Worm (Caenorhabditis elegans) whole organism, mixed stage, embryonic: Measurements from ENCODE around the gene C47D12.4.
"Not testable (repeated sequence)": the region's sequence is repeated elsewhere in the genome, so short reads cannot be mapped to it uniquely, and the experiment has no call there.

Source experiments
- M03D4.4 ChIP-seq: sonication (generic microtip); optimal IDR thresholded peaks from 2 replicates; lab custom pipeline; 2017; ENCODE audit warnings: mild to moderate bottlenecking, missing genetic modification characterization, missing compliant biosample characterization
- bed-3 ChIP-seq: fragments of 200-800 bp; sonication (Bioruptor generic); optimal IDR thresholded peaks from 3 replicates; lab custom pipeline; 2018; ENCODE audit warnings: mild to moderate bottlenecking, missing genetic modification characterization, moderate library complexity, missing compliant biosample characterization
- blmp-1 ChIP-seq: fragments of 150-350 bp; optimal IDR thresholded peaks from 2 replicates; lab custom pipeline; 2014; ENCODE audit warnings: missing biosample characterization, missing genetic modification characterization
- ceh-39 ChIP-seq: fragments of 150-350 bp; optimal IDR thresholded peaks from 2 replicates; lab custom pipeline; 2014; ENCODE audit warnings: missing biosample characterization, missing genetic modification characterization
- ceh-43 ChIP-seq: fragments of 200-800 bp; sonication (Bioruptor generic); optimal IDR thresholded peaks from 2 replicates; lab custom pipeline; 2018; ENCODE audit warnings: mild to moderate bottlenecking, missing genetic modification characterization, moderate library complexity, missing compliant biosample characterization
- ceh-83 ChIP-seq: fragments of 200-800 bp; sonication (Bioruptor generic); optimal IDR thresholded peaks from 2 replicates; lab custom pipeline; 2018; ENCODE audit warnings: mild to moderate bottlenecking, missing genetic modification characterization, missing compliant biosample characterization
- ces-1 ChIP-seq: fragments of 150-350 bp; optimal IDR thresholded peaks from 2 replicates; lab custom pipeline; 2014; ENCODE audit warnings: missing biosample characterization, missing genetic modification reagents, missing genetic modification characterization
- cnd-1 ChIP-seq: fragments of 200-800 bp; sonication (Bioruptor generic); optimal IDR thresholded peaks from 2 replicates; lab custom pipeline; 2018; ENCODE audit warnings: mild to moderate bottlenecking, missing genetic modification characterization, missing compliant biosample characterization
- drap-1 ChIP-seq: fragments of 200-800 bp; sonication (Bioruptor generic); optimal IDR thresholded peaks from 3 replicates; lab custom pipeline; 2018; ENCODE audit warnings: mild to moderate bottlenecking, missing genetic modification characterization, missing compliant biosample characterization
- elt-1 ChIP-seq: sonication (generic microtip); optimal IDR thresholded peaks from 2 replicates; lab custom pipeline; 2017; ENCODE audit warnings: missing genetic modification characterization, mild to moderate bottlenecking, missing compliant biosample characterization, antibody characterized with exemption, moderate library complexity, borderline replicate concordance; ENCODE audit not compliant: insufficient read depth
- elt-3 ChIP-seq: fragments of 150-350 bp; optimal IDR thresholded peaks from 2 replicates; lab custom pipeline; 2014; ENCODE audit warnings: missing biosample characterization, missing genetic modification characterization
- flh-1 ChIP-seq: fragments of 200-800 bp; sonication (Bioruptor generic); optimal IDR thresholded peaks from 2 replicates; lab custom pipeline; 2018; ENCODE audit warnings: mild to moderate bottlenecking, missing genetic modification characterization, moderate library complexity, missing compliant biosample characterization
- ham-2 ChIP-seq: fragments of 200-800 bp; sonication (Bioruptor generic); optimal IDR thresholded peaks from 2 replicates; lab custom pipeline; 2018; ENCODE audit warnings: mild to moderate bottlenecking, missing genetic modification characterization, missing compliant biosample characterization
- hlh-1 ChIP-seq: fragments of 150-350 bp; optimal IDR thresholded peaks from 2 replicates; lab custom pipeline; 2014; ENCODE audit warnings: missing biosample characterization, missing genetic modification reagents, missing genetic modification characterization
- lin-13 ChIP-seq: fragments of 150-350 bp; optimal IDR thresholded peaks from 2 replicates; lab custom pipeline; 2014; ENCODE audit warnings: missing biosample characterization, missing genetic modification characterization
- lin-32 ChIP-seq: fragments of 200-800 bp; sonication (Bioruptor generic); optimal IDR thresholded peaks from 2 replicates; lab custom pipeline; 2018; ENCODE audit warnings: mild to moderate bottlenecking, missing genetic modification characterization, missing compliant biosample characterization
- lsy-2 ChIP-seq: fragments of 150-350 bp; optimal IDR thresholded peaks from 2 replicates; lab custom pipeline; 2014; ENCODE audit warnings: missing biosample characterization, missing genetic modification characterization
- mab-5 ChIP-seq: fragments of 150-350 bp; optimal IDR thresholded peaks from 2 replicates; lab custom pipeline; 2014; ENCODE audit warnings: missing biosample characterization, missing genetic modification characterization
- mep-1 ChIP-seq: fragments of 150-350 bp; optimal IDR thresholded peaks from 2 replicates; lab custom pipeline; 2017; ENCODE audit warnings: missing biosample characterization, missing genetic modification reagents, missing genetic modification characterization, inconsistent platforms
- mls-2 ChIP-seq: sonication (generic microtip); optimal IDR thresholded peaks from 2 replicates; lab custom pipeline; 2016; ENCODE audit warnings: mild to moderate bottlenecking, missing genetic modification characterization, moderate library complexity, missing compliant biosample characterization
- nhr-12 ChIP-seq: fragments of 150-350 bp; optimal IDR thresholded peaks from 2 replicates; lab custom pipeline; 2014; ENCODE audit warnings: missing biosample characterization, missing genetic modification characterization
- nhr-2 ChIP-seq: fragments of 150-350 bp; optimal IDR thresholded peaks from 2 replicates; lab custom pipeline; 2014; ENCODE audit warnings: missing biosample characterization, missing genetic modification characterization
- nhr-237 ChIP-seq: fragments of 150-350 bp; optimal IDR thresholded peaks from 2 replicates; lab custom pipeline; 2014; ENCODE audit warnings: missing biosample characterization, missing genetic modification characterization
- nhr-28 ChIP-seq: fragments of 150-350 bp; optimal IDR thresholded peaks from 2 replicates; lab custom pipeline; 2014; ENCODE audit warnings: missing biosample characterization, missing genetic modification characterization
- nhr-76 ChIP-seq: sonication (generic microtip); optimal IDR thresholded peaks from 2 replicates; lab custom pipeline; 2017; ENCODE audit warnings: missing biosample characterization, missing genetic modification characterization
- pha-4 ChIP-seq: fragments of 150-350 bp; optimal IDR thresholded peaks from 2 replicates; lab custom pipeline; 2018; ENCODE audit warnings: missing biosample characterization, missing genetic modification reagents, missing genetic modification characterization
- sem-2 ChIP-seq: fragments of 200-800 bp; sonication (Bioruptor generic); optimal IDR thresholded peaks from 2 replicates; lab custom pipeline; 2018; ENCODE audit warnings: mild to moderate bottlenecking, missing genetic modification characterization, missing compliant biosample characterization
- snpc-4 ChIP-seq: fragments of 150-350 bp; optimal IDR thresholded peaks from 2 replicates; lab custom pipeline; 2014; ENCODE audit warnings: missing biosample characterization, missing genetic modification characterization
- sptf-1 ChIP-seq: sonication (generic microtip); optimal IDR thresholded peaks from 2 replicates; lab custom pipeline; 2017; ENCODE audit warnings: mild to moderate bottlenecking, missing genetic modification characterization, moderate library complexity, missing compliant biosample characterization
- tbx-8 ChIP-seq: fragments of 200-800 bp; sonication (Bioruptor generic); optimal IDR thresholded peaks from 2 replicates; lab custom pipeline; 2018; ENCODE audit warnings: mild to moderate bottlenecking, missing genetic modification characterization, moderate library complexity, missing compliant biosample characterization
- unc-120 ChIP-seq: sonication (generic microtip); optimal IDR thresholded peaks from 2 replicates; lab custom pipeline; 2017; ENCODE audit warnings: missing genetic modification characterization, missing compliant biosample characterization; ENCODE audit not compliant: poor library complexity, severe bottlenecking
- unc-39 ChIP-seq: fragments of 150-350 bp; optimal IDR thresholded peaks from 2 replicates; lab custom pipeline; 2014; ENCODE audit warnings: missing biosample characterization, missing genetic modification characterization
- unc-62 ChIP-seq: fragments of 150-350 bp; optimal IDR thresholded peaks from 2 replicates; lab custom pipeline; 2014; ENCODE audit warnings: missing biosample characterization, missing genetic modification reagents, missing genetic modification characterization
- zip-8 ChIP-seq: fragments of 150-350 bp; optimal IDR thresholded peaks from 2 replicates; lab custom pipeline; 2014; ENCODE audit warnings: missing biosample characterization, missing genetic modification characterization
- ztf-11 ChIP-seq: fragments of 150-350 bp; optimal IDR thresholded peaks from 2 replicates; lab custom pipeline; 2014; ENCODE audit warnings: missing biosample characterization, missing genetic modification characterization

The C47D12.4 gene

DNA sequence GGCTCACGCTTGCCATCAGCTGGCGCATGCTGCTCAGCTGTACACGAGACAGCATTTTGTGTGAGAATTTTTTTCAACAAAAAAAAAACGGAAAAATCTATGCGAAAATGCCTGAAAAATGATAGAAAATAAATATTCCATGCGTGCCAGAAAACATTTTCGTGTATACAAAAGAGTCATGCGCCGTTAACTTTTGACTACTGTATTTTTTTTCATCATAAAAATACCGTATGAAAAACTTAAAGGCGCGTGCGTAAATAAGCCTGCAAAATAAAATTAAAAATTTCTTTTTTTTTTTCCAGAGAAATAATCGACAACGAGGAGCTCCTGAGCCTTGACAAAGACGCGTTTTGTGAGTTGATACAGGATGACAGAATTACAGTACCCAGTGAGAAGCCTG is 8.4 kb downstream of the C47D12.4 start:
- no peak for TF ChIP-seq ces-1 (GFP tag; lab: Kevin White, UChicago)
- no peak for TF ChIP-seq nhr-76 (tag; lab: Kevin White, UChicago)
- TF ChIP-seq lin-13 (tag; lab: Kevin White, UChicago) = no peak
- no peak for TF ChIP-seq mls-2 (tag; lab: Kevin White, UChicago)
- no peak for TF ChIP-seq nhr-237 (tag; lab: Kevin White, UChicago)
- TF ChIP-seq nhr-12 (tag; lab: Kevin White, UChicago) = no peak

DNA sequence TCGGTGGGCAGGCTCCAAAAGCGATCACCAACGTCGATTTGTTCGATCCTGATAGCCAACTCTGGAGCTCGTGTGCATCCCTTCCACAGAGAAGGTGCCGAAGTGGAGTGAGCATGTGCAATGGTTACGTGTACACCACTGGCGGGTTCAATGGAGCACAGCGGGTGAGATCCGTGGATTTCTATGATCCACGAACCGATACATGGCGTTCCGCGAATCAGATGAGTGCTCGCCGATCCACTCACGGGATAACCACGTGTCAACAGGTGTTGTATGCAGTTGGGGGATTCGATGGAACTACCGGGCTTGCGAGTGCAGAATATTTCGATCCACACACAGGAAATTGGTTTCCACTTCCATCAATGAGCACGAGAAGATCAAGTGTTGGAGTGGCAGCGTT is 9.3 kb downstream of the C47D12.4 start:
- TF ChIP-seq lin-32 = no peak

DNA sequence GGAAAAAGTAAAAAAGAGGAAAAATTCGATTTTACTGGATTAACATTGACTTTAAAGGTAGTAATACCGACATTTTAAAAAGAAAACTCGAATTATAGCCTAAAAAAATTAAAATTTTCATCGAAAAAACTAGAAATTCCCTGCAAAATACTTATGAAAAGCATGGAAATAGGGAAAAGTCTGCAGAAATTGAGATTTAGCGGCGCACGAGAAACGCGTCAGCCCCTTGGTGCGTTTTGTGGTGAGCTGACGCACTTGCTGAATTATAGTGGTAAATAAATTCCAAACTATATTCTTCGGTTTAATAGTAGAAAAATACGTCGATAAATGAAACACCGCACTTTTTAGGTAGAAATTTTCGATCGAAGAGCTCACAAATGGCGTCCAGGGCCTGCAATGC is 12.9 kb downstream of the C47D12.4 start:
- TF ChIP-seq zip-8 (tag; lab: Kevin White, UChicago) (no peak), unc-120 (peak; percentile 1), drap-1 (GFP tag; lab: Kevin White, UChicago) (no peak), ztf-11 (tag; lab: Kevin White, UChicago) (no peak), tbx-8 (GFP tag; lab: Kevin White, UChicago) (no peak), nhr-28 (no peak), elt-1 (no peak), nhr-76 (tag; lab: Kevin White, UChicago) (no peak), mls-2 (tag; lab: Kevin White, UChicago) (no peak), mab-5 (tag; lab: Kevin White, UChicago) (no peak), M03D4.4 (tag; lab: Kevin White, UChicago) (peak; percentile 15), ces-1 (GFP tag; lab: Kevin White, UChicago) (no peak), ceh-83 (no peak), pha-4 (peak; percentile 9), ham-2 (GFP tag; lab: Kevin White, UChicago) (peak; percentile 17), lsy-2 (peak; percentile 18), ceh-43 (GFP tag; lab: Kevin White, UChicago) (no peak), hlh-1 (tag; lab: Kevin White, UChicago) (no peak), ceh-39 (tag; lab: Kevin White, UChicago) (no peak), bed-3 (GFP tag; lab: Kevin White, UChicago) (no peak), nhr-237 (tag; lab: Kevin White, UChicago) (no peak), nhr-2 (tag; lab: Kevin White, UChicago) (no peak), unc-39 (no peak), nhr-12 (tag; lab: Kevin White, UChicago) (no peak), sptf-1 (tag; lab: Kevin White, UChicago) (peak; percentile 63), snpc-4 (tag; lab: Kevin White, UChicago) (no peak), lin-13 (tag; lab: Kevin White, UChicago) (peak; percentile 50), unc-62 (no peak), flh-1 (GFP tag; lab: Kevin White, UChicago) (no peak), mep-1 (tag; lab: Kevin White, UChicago) (peak; percentile 75), blmp-1 (tag; lab: Kevin White, UChicago) (no peak), cnd-1 (tag; lab: Kevin White, UChicago) (no peak), elt-3 (no peak), lin-32 (no peak), sem-2 (GFP tag; lab: Kevin White, UChicago) (no peak)

DNA sequence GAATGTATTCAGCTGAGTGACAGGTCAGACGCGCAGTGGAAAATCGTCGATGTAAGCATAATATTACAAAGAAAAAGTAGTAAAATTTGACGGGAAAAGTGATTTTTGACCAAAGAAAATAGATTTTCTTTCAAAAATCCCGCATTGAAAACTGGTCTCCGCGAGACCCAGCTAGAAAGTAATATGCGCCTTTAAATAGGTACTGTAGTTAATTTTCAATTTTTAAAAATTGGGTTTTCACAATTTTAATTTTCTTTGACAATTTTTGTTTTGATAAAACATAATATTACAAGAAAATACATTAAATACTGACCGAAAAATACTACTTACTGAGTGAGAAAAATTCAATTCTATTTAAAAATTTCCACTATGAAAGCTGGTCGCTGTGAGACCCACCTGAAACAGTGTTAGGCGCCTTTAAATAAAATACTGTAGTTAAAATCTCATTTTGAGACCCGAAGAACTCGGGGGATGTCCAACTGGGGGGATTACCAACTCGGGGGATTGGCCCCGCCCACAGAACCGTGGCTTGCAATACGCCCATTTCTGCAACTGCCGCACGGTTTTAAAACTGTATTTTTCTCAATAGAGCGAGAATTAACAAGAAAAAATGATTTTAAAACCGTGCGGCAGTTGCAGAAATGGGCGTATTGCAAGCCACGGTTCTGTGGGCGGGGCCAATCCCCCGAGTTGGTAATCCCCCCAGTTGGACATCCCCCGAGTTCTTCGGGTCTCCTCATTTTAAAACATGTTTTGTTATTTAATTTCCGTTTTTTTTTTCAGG is 13.8 kb downstream of the C47D12.4 start, which contains the start of gene tars-1:
Gene tars-1, minus strand, starts transcription at position 497 of the 784 bp plus-strand sequence.
- not testable (repeated sequence) for TF ChIP-seq ces-1, flh-1, ham-2 (GFP tag; lab: Kevin White, UChicago)
- TF ChIP-seq, all 35 proteins: peak for 0; not testable (repeated sequence) for 35
